Worm (Caenorhabditis elegans): ENCODE results near the gene C18G1.7.

- TF ChIP-seq hnd-1 (tag; optimal IDR thresholded peaks at IDR 0.05) (no peak), ama-1 (optimal IDR thresholded peaks at IDR 0.05) (no peak)
These were observed 45.0 kb downstream of the C18G1.7 start, which contains the start of gene R02F11.12 for ce11 chrV:4790368-4790767.
